Fruit fly (Drosophila melanogaster): ENCODE data around the gene CG3078.

CG3078 gene

DNA sequence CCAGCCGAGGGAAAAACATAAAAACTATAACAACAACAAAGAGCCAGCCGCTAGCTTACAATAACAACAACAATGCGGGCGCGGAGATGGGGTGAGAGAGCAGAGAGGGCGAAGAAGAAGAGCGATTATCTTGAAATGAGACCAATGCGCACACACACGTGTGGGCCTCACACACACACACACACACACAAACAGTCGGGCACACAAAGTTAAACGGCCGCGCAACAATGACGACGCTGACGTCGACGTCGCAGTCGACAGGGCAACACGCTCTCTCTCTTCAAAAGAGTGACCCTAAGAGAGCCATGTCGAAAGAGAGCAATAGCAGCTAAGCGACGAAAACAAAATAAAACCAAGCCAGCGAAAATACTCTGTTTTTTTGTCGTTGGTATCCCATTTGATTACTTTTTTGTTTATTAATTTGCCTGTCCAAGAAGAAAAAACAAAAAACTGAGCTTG is 46.2 kb upstream of the CG3078 start:
- TF ChIP-seq dl (GFP tag; optimal IDR thresholded peaks at IDR 0.05; ENCODE audit: insufficient read depth in 1 of 2, partially characterized antibody in 2 of 2) (peak; percentile 29 to 62), br (GFP tag; optimal IDR thresholded peaks at IDR 0.05) (no peak), CrebA (GFP tag; optimal IDR thresholded peaks at IDR 0.05; ENCODE audit: borderline replicate concordance) (peak; percentile 47), Mio (GFP tag; optimal IDR thresholded peaks at IDR 0.05) (no peak), CG9705 (GFP tag; optimal IDR thresholded peaks at IDR 0.05) (no peak), Rel (GFP tag; optimal IDR thresholded peaks at IDR 0.05) (peak; percentile 45), Rel (tag; optimal IDR thresholded peaks at IDR 0.05) (peak; percentile 57), Hnf4 (GFP tag; optimal IDR thresholded peaks at IDR 0.05) (no peak), N (GFP tag; optimal IDR thresholded peaks at IDR 0.05) (peak; percentile 44), Dif (GFP tag; optimal IDR thresholded peaks at IDR 0.05; ENCODE audit: partially characterized antibody) (peak; percentile 82)

DNA sequence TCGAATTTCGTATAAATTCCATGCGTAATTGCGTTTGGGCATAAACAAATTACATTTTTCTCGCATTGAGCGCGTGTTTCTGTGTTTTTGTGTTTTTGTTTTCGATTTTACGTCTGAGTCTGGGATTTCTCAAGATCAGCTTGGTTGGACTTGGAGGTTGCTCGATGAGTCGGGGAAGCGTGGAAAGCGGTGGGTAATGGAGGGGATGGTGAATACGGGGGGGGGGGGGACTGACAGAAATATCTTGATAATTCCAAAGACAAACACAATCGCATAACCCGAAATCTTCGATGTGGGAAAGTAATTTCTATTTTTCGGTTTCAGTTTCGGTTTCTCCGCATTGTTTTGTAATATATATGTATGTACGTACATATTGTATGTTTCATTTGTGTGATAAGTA is 45.6 kb upstream of the CG3078 start:
- no peak for TF ChIP-seq tai (GFP tag; optimal IDR thresholded peaks at IDR 0.05)
- no peak for TF ChIP-seq Rel (GFP tag; optimal IDR thresholded peaks at IDR 0.05)
- peak; percentile 14 for TF ChIP-seq Rel (tag; optimal IDR thresholded peaks at IDR 0.05)

- no peak for TF ChIP-seq rgr (GFP tag; optimal IDR thresholded peaks at IDR 0.05)
- TF ChIP-seq Hnf4 (GFP tag; optimal IDR thresholded peaks at IDR 0.05), result no peak
- TF ChIP-seq Abd-B (GFP tag; optimal IDR thresholded peaks at IDR 0.05), result no peak
- TF ChIP-seq CG9705 (GFP tag; optimal IDR thresholded peaks at IDR 0.05), result no peak
- TF ChIP-seq tai (GFP tag; optimal IDR thresholded peaks at IDR 0.05), result no peak
- no peak for TF ChIP-seq h (GFP tag; optimal IDR thresholded peaks at IDR 0.05)
- TF ChIP-seq lola (GFP tag; optimal IDR thresholded peaks at IDR 0.05), result no peak
- no peak for TF ChIP-seq N (GFP tag; optimal IDR thresholded peaks at IDR 0.05)
- no peak for TF ChIP-seq jim (GFP tag; optimal IDR thresholded peaks at IDR 0.05)
- no peak for TF ChIP-seq dmrt93B (GFP tag; optimal IDR thresholded peaks at IDR 0.05)
- TF ChIP-seq sage (GFP tag; optimal IDR thresholded peaks at IDR 0.05), result no peak
- no peak for TF ChIP-seq Vsx2 (GFP tag; optimal IDR thresholded peaks at IDR 0.05; ENCODE audit: partially characterized antibody)
Observed at dm6 chrX:2304514-2305235, 45.0 kb upstream of the CG3078 start.

- TF ChIP-seq Dif (GFP tag; optimal IDR thresholded peaks at IDR 0.05; ENCODE audit: partially characterized antibody), result peak; percentile 62
- no peak for TF ChIP-seq Mio (GFP tag; optimal IDR thresholded peaks at IDR 0.05)
- peak; percentile 65 for TF ChIP-seq CG9705 (GFP tag; optimal IDR thresholded peaks at IDR 0.05)
- peak; percentile 88 for TF ChIP-seq psq (GFP tag; optimal IDR thresholded peaks at IDR 0.05)
- no peak for TF ChIP-seq Abd-B (GFP tag; optimal IDR thresholded peaks at IDR 0.05)
- TF ChIP-seq br (GFP tag; optimal IDR thresholded peaks at IDR 0.05), result peak; percentile 90
- no peak for TF ChIP-seq usp (GFP tag; optimal IDR thresholded peaks at IDR 0.05)
- TF ChIP-seq brk (GFP tag; optimal IDR thresholded peaks at IDR 0.05), result peak; percentile 14
- no peak for TF ChIP-seq N (GFP tag; optimal IDR thresholded peaks at IDR 0.05)
- peak; percentile 80 for TF ChIP-seq Jra (GFP tag; optimal IDR thresholded peaks at IDR 0.05)
- TF ChIP-seq sage (GFP tag; optimal IDR thresholded peaks at IDR 0.05), result peak; percentile 47
- peak; percentile 96 for TF ChIP-seq woc (GFP tag; optimal IDR thresholded peaks at IDR 0.05)
- TF ChIP-seq rgr (GFP tag; optimal IDR thresholded peaks at IDR 0.05), result peak; percentile 88
- peak; percentile 76 for TF ChIP-seq Hnf4 (GFP tag; optimal IDR thresholded peaks at IDR 0.05)
- TF ChIP-seq Dfd (GFP tag; optimal IDR thresholded peaks at IDR 0.05), result no peak
- peak; percentile 92 for TF ChIP-seq fru (GFP tag; optimal IDR thresholded peaks at IDR 0.05)
- peak; percentile 79 to 84 for TF ChIP-seq foxo (GFP tag; optimal IDR thresholded peaks at IDR 0.05)
- peak; percentile 90 for TF ChIP-seq ey (GFP tag; optimal IDR thresholded peaks at IDR 0.05)
- TF ChIP-seq lola (GFP tag; optimal IDR thresholded peaks at IDR 0.05), result no peak
- no peak for TF ChIP-seq CrebA (GFP tag; optimal IDR thresholded peaks at IDR 0.05; ENCODE audit: borderline replicate concordance)
- peak; percentile 83 for TF ChIP-seq HLH106 (tag; optimal IDR thresholded peaks at IDR 0.05)
- no peak for TF ChIP-seq dsf (GFP tag; optimal IDR thresholded peaks at IDR 0.05; ENCODE audit: borderline replicate concordance)
- TF ChIP-seq dmrt93B (GFP tag; optimal IDR thresholded peaks at IDR 0.05), result peak; percentile 68
- no peak for TF ChIP-seq pan (optimal IDR thresholded peaks at IDR 0.05)
- TF ChIP-seq jim (GFP tag; optimal IDR thresholded peaks at IDR 0.05), result no peak
- no peak for TF ChIP-seq Rel (GFP tag; optimal IDR thresholded peaks at IDR 0.05)
- peak; percentile 52 for TF ChIP-seq Rel (tag; optimal IDR thresholded peaks at IDR 0.05)
- no peak for TF ChIP-seq Vsx2 (GFP tag; optimal IDR thresholded peaks at IDR 0.05; ENCODE audit: partially characterized antibody)
- no peak for TF ChIP-seq GATAd (GFP tag; optimal IDR thresholded peaks at IDR 0.05)
- peak; percentile 83 for TF ChIP-seq OdsH (GFP tag; optimal IDR thresholded peaks at IDR 0.05)
- peak; percentile 88 for TF ChIP-seq Sp1 (GFP tag; optimal IDR thresholded peaks at IDR 0.05)
- peak; percentile 29 to 65 for TF ChIP-seq dl (GFP tag; optimal IDR thresholded peaks at IDR 0.05; ENCODE audit: insufficient read depth in 1 of 2, partially characterized antibody in 2 of 2)
- TF ChIP-seq h (GFP tag; optimal IDR thresholded peaks at IDR 0.05), result peak; percentile 94
- TF ChIP-seq Myc (optimal IDR thresholded peaks at IDR 0.05), result no peak
- TF ChIP-seq Hr78 (GFP tag; optimal IDR thresholded peaks at IDR 0.05), result no peak
- TF ChIP-seq tai (GFP tag; optimal IDR thresholded peaks at IDR 0.05), result peak; percentile 41
- no peak for TF ChIP-seq Hr83 (GFP tag; optimal IDR thresholded peaks at IDR 0.05; ENCODE audit: poor library complexity, severe bottlenecking)
- peak; percentile 71 for TF ChIP-seq CG32264 (GFP tag; optimal IDR thresholded peaks at IDR 0.05)
Observed at dm6 chrX:2303771-2304513, 44.3 kb upstream of the CG3078 start.

Measured in whole organism, wandering third instar larva.